Fruit fly (Drosophila melanogaster): ENCODE data around the gene zfh1.

zfh1 gene

dm6 chr3R:30817246-30817645, 51.5 kb downstream of the zfh1 start (continued):
- peak; percentile 79 for TF ChIP-seq CG30431 (GFP tag; optimal IDR thresholded peaks at IDR 0.05)
- TF ChIP-seq Ssrp (tag; optimal IDR thresholded peaks at IDR 0.05), result peak; percentile 88
- no peak for TF ChIP-seq CG7963 (GFP tag; IDR thresholded peaks at IDR 0.05; ENCODE audit: partially characterized antibody)
- TF ChIP-seq CG7745 (tag; optimal IDR thresholded peaks at IDR 0.05), result peak; percentile 56
- TF ChIP-seq phol (tag; optimal IDR thresholded peaks at IDR 0.05), result peak; percentile 88
- TF ChIP-seq fd102C (GFP tag; optimal IDR thresholded peaks at IDR 0.05), result no peak
- peak; percentile 23 for TF ChIP-seq shn (GFP tag; optimal IDR thresholded peaks at IDR 0.05)
- TF ChIP-seq Antp (GFP tag; optimal IDR thresholded peaks at IDR 0.05), result peak; percentile 62
- peak; percentile 68 for TF ChIP-seq Max (GFP tag; optimal IDR thresholded peaks at IDR 0.05)
- no peak for TF ChIP-seq CG17912 (GFP tag; optimal IDR thresholded peaks at IDR 0.05)
- TF ChIP-seq Med (GFP tag), result peak; percentile 96
- TF ChIP-seq crc (GFP tag; optimal IDR thresholded peaks at IDR 0.05), result peak; percentile 55
- peak; percentile 74 for TF ChIP-seq zen (tag; optimal IDR thresholded peaks at IDR 0.05)
- TF ChIP-seq Sin3A (optimal IDR thresholded peaks at IDR 0.05), result no peak
- no peak for TF ChIP-seq CG31224 (GFP tag; IDR thresholded peaks at IDR 0.05)
- TF ChIP-seq CG6765 (GFP tag; optimal IDR thresholded peaks at IDR 0.05), result peak; percentile 56
- TF ChIP-seq Awh (GFP tag; IDR thresholded peaks at IDR 0.05), result peak; percentile 82
- TF ChIP-seq stwl (tag; optimal IDR thresholded peaks at IDR 0.05), result peak; percentile 16
- TF ChIP-seq Camta (GFP tag; optimal IDR thresholded peaks at IDR 0.05), result peak; percentile 74
- peak; percentile 79 for TF ChIP-seq Nf-YC (tag; optimal IDR thresholded peaks at IDR 0.05)
- peak; percentile 45; the same call in 1 of the 3 replicates for TF ChIP-seq Optix (GFP tag; IDR thresholded peaks at IDR 0.05)
- peak; percentile 59 for TF ChIP-seq kay (GFP tag; optimal IDR thresholded peaks at IDR 0.05)
- peak; percentile 24; the same call in 1 of the 3 replicates for TF ChIP-seq CG34422 (GFP tag; IDR thresholded peaks at IDR 0.05)
- TF ChIP-seq lov (optimal IDR thresholded peaks at IDR 0.05), result no peak
- TF ChIP-seq lov (GFP tag; IDR thresholded peaks at IDR 0.05), result peak; percentile 65; the same call in 1 of the 3 replicates
- TF ChIP-seq Hr39 (optimal IDR thresholded peaks at IDR 0.05), result no peak
- peak; percentile 79 for TF ChIP-seq zfh1 (GFP tag; IDR thresholded peaks at IDR 0.05)
- TF ChIP-seq CG4328 (GFP tag; optimal IDR thresholded peaks at IDR 0.05), result peak; percentile 56
- TF ChIP-seq bcd (GFP tag; optimal IDR thresholded peaks at IDR 0.05), result peak; percentile 81
- TF ChIP-seq tx (GFP tag; optimal IDR thresholded peaks at IDR 0.05), result peak; percentile 77
- TF ChIP-seq Fer2 (tag; optimal IDR thresholded peaks at IDR 0.05), result peak; percentile 37
- TF ChIP-seq D19A (tag; optimal IDR thresholded peaks at IDR 0.05), result peak; percentile 78
- TF ChIP-seq CG9817 (tag; optimal IDR thresholded peaks at IDR 0.05), result peak; percentile 80
- TF ChIP-seq CG11723 (GFP tag; optimal IDR thresholded peaks at IDR 0.05), result peak; percentile 57
- TF ChIP-seq dan (GFP tag; IDR thresholded peaks at IDR 0.05), result peak; percentile 45; the same call in 1 of the 2 replicates
- TF ChIP-seq C15 (GFP tag; IDR thresholded peaks at IDR 0.05), result peak; percentile 63; the same call in 2 of the 3 replicates
- TF ChIP-seq ssp (GFP tag; IDR thresholded peaks at IDR 0.05), result peak; percentile 70
- peak; percentile 40 for TF ChIP-seq ERR (GFP tag; optimal IDR thresholded peaks at IDR 0.05)
- TF ChIP-seq fd96Cb (tag; optimal IDR thresholded peaks at IDR 0.05), result peak; percentile 85
- TF ChIP-seq sr (GFP tag; IDR thresholded peaks at IDR 0.05), result no peak
- TF ChIP-seq Bdp1 (GFP tag; optimal IDR thresholded peaks at IDR 0.05), result peak; percentile 70
- TF ChIP-seq Fer3 (tag; optimal IDR thresholded peaks at IDR 0.05), result peak; percentile 78
- TF ChIP-seq Fer1 (GFP tag; optimal IDR thresholded peaks at IDR 0.05), result peak; percentile 80
- TF ChIP-seq HLH54F (GFP tag; optimal IDR thresholded peaks at IDR 0.05), result peak; percentile 70
- TF ChIP-seq CG3407 (GFP tag; optimal IDR thresholded peaks at IDR 0.05), result peak; percentile 78
- peak; percentile 79 for TF ChIP-seq wdn (GFP tag; IDR thresholded peaks at IDR 0.05)
- peak; percentile 85 for TF ChIP-seq tio (GFP tag; optimal IDR thresholded peaks at IDR 0.05)
- peak; percentile 91 for TF ChIP-seq vvl (GFP tag; IDR thresholded peaks at IDR 0.05)
- no peak for TF ChIP-seq CG11398 (GFP tag; optimal IDR thresholded peaks at IDR 0.05)
- TF ChIP-seq CG2678 (tag; optimal IDR thresholded peaks at IDR 0.05), result peak; percentile 91
- TF ChIP-seq sens-2 (GFP tag; IDR thresholded peaks at IDR 0.05), result peak; percentile 86
- TF ChIP-seq ac (GFP tag; optimal IDR thresholded peaks at IDR 0.05), result peak; percentile 62
